1 fruit fly cellular context compared by ENCODE assay signal in genomic region chr3R:30325442-30326058, dm6.
TF ChIP-seq lines count a peak whose summit lies in the region.

No protein-coding gene starts in this region.

TF ChIP-seq in whole organism, embryonic, 481 proteins besides CTCF, POLR2A, EP300 and RAD21 (continued from another document and continues in another):
- no peak for TF ChIP-seq NC2α (GFP tag; optimal IDR thresholded peaks at IDR 0.05; lab: Kevin White, UChicago)
- TF ChIP-seq ind (GFP tag; optimal IDR thresholded peaks at IDR 0.05; lab: Kevin White, UChicago), result peak; percentile 34
- peak; percentile 36; the same call in 1 of the 2 replicates for TF ChIP-seq Ptx1 (GFP tag; IDR thresholded peaks at IDR 0.05; lab: Robert Waterston, UW)
- no peak for TF ChIP-seq CG17361 (GFP tag; IDR thresholded peaks at IDR 0.05; lab: Robert Waterston, UW)
- TF ChIP-seq bigmax (GFP tag; optimal IDR thresholded peaks at IDR 0.05; lab: Kevin White, UChicago), result no peak
- no peak for TF ChIP-seq Six4 (GFP tag; optimal IDR thresholded peaks at IDR 0.05; lab: Kevin White, UChicago)
- TF ChIP-seq CG42726 (GFP tag; IDR thresholded peaks at IDR 0.05; lab: Robert Waterston, UW; ENCODE audit: partially characterized antibody), result no peak
- no peak for TF ChIP-seq Nf-YB (GFP tag; optimal IDR thresholded peaks at IDR 0.05; lab: Kevin White, UChicago)
- peak; percentile 90 for TF ChIP-seq lab (GFP tag; optimal IDR thresholded peaks at IDR 0.05; lab: Kevin White, UChicago)
- no peak for TF ChIP-seq psq (GFP tag; optimal IDR thresholded peaks at IDR 0.05; lab: Kevin White, UChicago)
- no peak for TF ChIP-seq fd64A (GFP tag; optimal IDR thresholded peaks at IDR 0.05; lab: Kevin White, UChicago)
- no peak for TF ChIP-seq rib (GFP tag; IDR thresholded peaks at IDR 0.05; lab: Robert Waterston, UW)
- no peak for TF ChIP-seq trem (tag; optimal IDR thresholded peaks at IDR 0.05; lab: Kevin White, UChicago)
- no peak for TF ChIP-seq dmrt99B (tag; optimal IDR thresholded peaks at IDR 0.05; lab: Kevin White, UChicago)
- TF ChIP-seq sna (GFP tag; IDR thresholded peaks at IDR 0.05; lab: Robert Waterston, UW; ENCODE audit: partially characterized antibody), result no peak
- TF ChIP-seq CG8478 (optimal IDR thresholded peaks at IDR 0.05; lab: Kevin White, UChicago), result no peak
- no peak for TF ChIP-seq bowl (GFP tag; IDR thresholded peaks at IDR 0.05; lab: Robert Waterston, UW)
- peak; percentile 57 for TF ChIP-seq D19B (GFP tag; optimal IDR thresholded peaks at IDR 0.05; lab: Kevin White, UChicago)
- TF ChIP-seq trh (GFP tag; optimal IDR thresholded peaks at IDR 0.05; lab: Kevin White, UChicago), result no peak
- TF ChIP-seq prd (optimal IDR thresholded peaks at IDR 0.05; lab: Kevin White, UChicago), result no peak
- peak; percentile 27; the same call in 1 of the 3 replicates for TF ChIP-seq prd (GFP tag; IDR thresholded peaks at IDR 0.05; lab: Robert Waterston, UW)
- TF ChIP-seq onecut (GFP tag; IDR thresholded peaks at IDR 0.05; lab: Robert Waterston, UW), result no peak
- no peak for TF ChIP-seq CG30431 (GFP tag; optimal IDR thresholded peaks at IDR 0.05; lab: Kevin White, UChicago)
- no peak for TF ChIP-seq vnd (GFP tag; IDR thresholded peaks at IDR 0.05; lab: Robert Waterston, UW; ENCODE audit: partially characterized antibody)
- TF ChIP-seq sob (GFP tag; IDR thresholded peaks at IDR 0.05; lab: Robert Waterston, UW), result peak; percentile 66
- TF ChIP-seq Blimp-1 (GFP tag; optimal IDR thresholded peaks at IDR 0.05; lab: Kevin White, UChicago), result no peak
- TF ChIP-seq Deaf1 (tag; optimal IDR thresholded peaks at IDR 0.05; lab: Kevin White, UChicago), result no peak
- no peak for TF ChIP-seq cg (GFP tag; optimal IDR thresholded peaks at IDR 0.05; lab: Kevin White, UChicago)
- 0 out of 3 replicates have a peak, but pooled peaks have one; percentile 15 for TF ChIP-seq CG11456 (GFP tag; IDR thresholded peaks at IDR 0.05; lab: Robert Waterston, UW)
- TF ChIP-seq Kr (GFP tag; optimal IDR thresholded peaks at IDR 0.05; lab: Kevin White, UChicago), result no peak
- no peak for TF ChIP-seq CG17186 (GFP tag; optimal IDR thresholded peaks at IDR 0.05; lab: Kevin White, UChicago)
- peak; percentile 35; the same call in 1 of the 2 replicates for TF ChIP-seq MBD-R2 (GFP tag; IDR thresholded peaks at IDR 0.05; lab: Robert Waterston, UW)
- TF ChIP-seq CG3163 (GFP tag; optimal IDR thresholded peaks at IDR 0.05; lab: Kevin White, UChicago), result no peak
- no peak for TF ChIP-seq twi (tag; optimal IDR thresholded peaks at IDR 0.05; lab: Kevin White, UChicago)
- TF ChIP-seq pros (GFP tag; optimal IDR thresholded peaks at IDR 0.05; lab: Kevin White, UChicago), result no peak
- no peak for TF ChIP-seq CG8359 (GFP tag; optimal IDR thresholded peaks at IDR 0.05; lab: Kevin White, UChicago; ENCODE audit: borderline replicate concordance)
- peak; percentile 5 for TF ChIP-seq Hsf (GFP tag; optimal IDR thresholded peaks at IDR 0.05; lab: Kevin White, UChicago)
- no peak for TF ChIP-seq CG11695 (GFP tag; IDR thresholded peaks at IDR 0.05; lab: Robert Waterston, UW)
- no peak for TF ChIP-seq hb (GFP tag; IDR thresholded peaks at IDR 0.05; lab: Robert Waterston, UW; ENCODE audit: partially characterized antibody)
- TF ChIP-seq Jarid2 (GFP tag; optimal IDR thresholded peaks at IDR 0.05; lab: Kevin White, UChicago), result no peak
- peak; percentile 73 for TF ChIP-seq caup (GFP tag; optimal IDR thresholded peaks at IDR 0.05; lab: Kevin White, UChicago; ENCODE audit: severe bottlenecking)
- TF ChIP-seq CG6791 (GFP tag; IDR thresholded peaks at IDR 0.05; lab: Robert Waterston, UW; ENCODE audit: partially characterized antibody), result no peak
- peak; percentile 80 for TF ChIP-seq Med (GFP tag; lab: Kevin White, UChicago)
- peak; percentile 75 for TF ChIP-seq ftz-f1 (GFP tag; optimal IDR thresholded peaks at IDR 0.05; lab: Kevin White, UChicago)
- no peak; the same call in 2 of the 3 replicates for TF ChIP-seq gce (GFP tag; IDR thresholded peaks at IDR 0.05; lab: Robert Waterston, UW)
- no peak for TF ChIP-seq CG3838 (GFP tag; optimal IDR thresholded peaks at IDR 0.05; lab: Kevin White, UChicago)
- TF ChIP-seq Lhr (GFP tag; optimal IDR thresholded peaks at IDR 0.05; lab: Kevin White, UChicago), result no peak
- no peak for TF ChIP-seq CG1529 (GFP tag; optimal IDR thresholded peaks at IDR 0.05; lab: Kevin White, UChicago)
- TF ChIP-seq Usf (GFP tag; optimal IDR thresholded peaks at IDR 0.05; lab: Kevin White, UChicago), result no peak
- TF ChIP-seq Pdp1 (GFP tag; optimal IDR thresholded peaks at IDR 0.05; lab: Kevin White, UChicago), result no peak
- no peak for TF ChIP-seq sens-2 (GFP tag; IDR thresholded peaks at IDR 0.05; lab: Robert Waterston, UW)
- TF ChIP-seq grau (tag; optimal IDR thresholded peaks at IDR 0.05; lab: Kevin White, UChicago), result peak; percentile 38
- TF ChIP-seq CG10543 (GFP tag; optimal IDR thresholded peaks at IDR 0.05; lab: Kevin White, UChicago), result peak; percentile 63
- TF ChIP-seq Rx (GFP tag; IDR thresholded peaks at IDR 0.05; lab: Robert Waterston, UW), result 0 out of 2 replicates have a peak, but pooled peaks have one; percentile 12
- no peak for TF ChIP-seq CG14667 (GFP tag; IDR thresholded peaks at IDR 0.05; lab: Robert Waterston, UW)
- no peak for TF ChIP-seq NC2β (GFP tag; optimal IDR thresholded peaks at IDR 0.05; lab: Kevin White, UChicago)
- TF ChIP-seq CG1603 (tag; optimal IDR thresholded peaks at IDR 0.05; lab: Kevin White, UChicago), result no peak
- TF ChIP-seq Hr51 (GFP tag; optimal IDR thresholded peaks at IDR 0.05; lab: Kevin White, UChicago), result no peak
- peak; percentile 5 for TF ChIP-seq CG18619 (GFP tag; optimal IDR thresholded peaks at IDR 0.05; lab: Kevin White, UChicago)
- TF ChIP-seq CG11504 (tag; optimal IDR thresholded peaks at IDR 0.05; lab: Kevin White, UChicago), result peak; percentile 28
- TF ChIP-seq ara (GFP tag; IDR thresholded peaks at IDR 0.05; lab: Robert Waterston, UW), result no peak
- TF ChIP-seq Ssrp (tag; optimal IDR thresholded peaks at IDR 0.05; lab: Kevin White, UChicago), result no peak
- no peak for TF ChIP-seq slp2 (GFP tag; optimal IDR thresholded peaks at IDR 0.05; lab: Kevin White, UChicago)
- no peak for TF ChIP-seq Asciz (GFP tag; optimal IDR thresholded peaks at IDR 0.05; lab: Kevin White, UChicago)
- peak; percentile 21; the same call in 1 of the 3 replicates for TF ChIP-seq zfh1 (GFP tag; IDR thresholded peaks at IDR 0.05; lab: Robert Waterston, UW)
- no peak for TF ChIP-seq emc (GFP tag; optimal IDR thresholded peaks at IDR 0.05; lab: Kevin White, UChicago)
- TF ChIP-seq gfzf (GFP tag; optimal IDR thresholded peaks at IDR 0.05; lab: Kevin White, UChicago), result no peak
- no peak for TF ChIP-seq CG18764 (GFP tag; optimal IDR thresholded peaks at IDR 0.05; lab: Kevin White, UChicago)
- TF ChIP-seq bbx (GFP tag; IDR thresholded peaks at IDR 0.05; lab: Robert Waterston, UW; ENCODE audit: partially characterized antibody), result no peak
- no peak for TF ChIP-seq CG30020 (tag; optimal IDR thresholded peaks at IDR 0.05; lab: Kevin White, UChicago)
- no peak for TF ChIP-seq nom (GFP tag; optimal IDR thresholded peaks at IDR 0.05; lab: Kevin White, UChicago)
- no peak for TF ChIP-seq Optix (GFP tag; IDR thresholded peaks at IDR 0.05; lab: Robert Waterston, UW)
- no peak for TF ChIP-seq ems (GFP tag; optimal IDR thresholded peaks at IDR 0.05; lab: Kevin White, UChicago)
- TF ChIP-seq Oaz (GFP tag; IDR thresholded peaks at IDR 0.05; lab: Robert Waterston, UW), result no peak
- TF ChIP-seq sim (GFP tag; IDR thresholded peaks at IDR 0.05; lab: Robert Waterston, UW), result no peak
- no peak for TF ChIP-seq ATbp (GFP tag; optimal IDR thresholded peaks at IDR 0.05; lab: Kevin White, UChicago)
- TF ChIP-seq CG10147 (GFP tag; optimal IDR thresholded peaks at IDR 0.05; lab: Kevin White, UChicago), result peak; percentile 47
- no peak for TF ChIP-seq pum (GFP tag; optimal IDR thresholded peaks at IDR 0.05; lab: Kevin White, UChicago)
- peak; percentile 41 for TF ChIP-seq CG34376 (GFP tag; optimal IDR thresholded peaks at IDR 0.05; lab: Kevin White, UChicago)
- no peak for TF ChIP-seq CG4424 (GFP tag; optimal IDR thresholded peaks at IDR 0.05; lab: Kevin White, UChicago)
- no peak for TF ChIP-seq Lim3 (GFP tag; IDR thresholded peaks at IDR 0.05; lab: Robert Waterston, UW)
- no peak for TF ChIP-seq CG16813 (GFP tag; IDR thresholded peaks at IDR 0.05; lab: Robert Waterston, UW; ENCODE audit: partially characterized antibody)
- no peak for TF ChIP-seq CG34422 (GFP tag; IDR thresholded peaks at IDR 0.05; lab: Robert Waterston, UW)
- no peak for TF ChIP-seq CG10431 (GFP tag; optimal IDR thresholded peaks at IDR 0.05; lab: Kevin White, UChicago)
- no peak for TF ChIP-seq HLH4C (GFP tag; IDR thresholded peaks at IDR 0.05; lab: Robert Waterston, UW; ENCODE audit: partially characterized antibody)
- no peak for TF ChIP-seq CG31388 (GFP tag; optimal IDR thresholded peaks at IDR 0.05; lab: Kevin White, UChicago)
- peak; percentile 80 for TF ChIP-seq Dbx (GFP tag; IDR thresholded peaks at IDR 0.05; lab: Robert Waterston, UW)
- no peak for TF ChIP-seq CG8924 (tag; optimal IDR thresholded peaks at IDR 0.05; lab: Kevin White, UChicago)
- no peak for TF ChIP-seq mam (GFP tag; optimal IDR thresholded peaks at IDR 0.05; lab: Kevin White, UChicago)
- no peak for TF ChIP-seq CG4328 (GFP tag; optimal IDR thresholded peaks at IDR 0.05; lab: Kevin White, UChicago)
- no peak for TF ChIP-seq amos (GFP tag; IDR thresholded peaks at IDR 0.05; lab: Robert Waterston, UW; ENCODE audit: partially characterized antibody)
- TF ChIP-seq eyg (GFP tag; optimal IDR thresholded peaks at IDR 0.05; lab: Kevin White, UChicago), result no peak
- TF ChIP-seq CG8765 (GFP tag; IDR thresholded peaks at IDR 0.05; lab: Robert Waterston, UW), result no peak
- TF ChIP-seq CG15269 (tag; optimal IDR thresholded peaks at IDR 0.05; lab: Kevin White, UChicago), result peak; percentile 13
- no peak for TF ChIP-seq Mad (GFP tag; optimal IDR thresholded peaks at IDR 0.05; lab: Kevin White, UChicago)
- TF ChIP-seq sima (GFP tag; optimal IDR thresholded peaks at IDR 0.05; lab: Kevin White, UChicago), result no peak
- no peak; the same call in 1 of the 2 replicates for TF ChIP-seq CG4404 (GFP tag; IDR thresholded peaks at IDR 0.05; lab: Robert Waterston, UW)
- no peak for TF ChIP-seq exex (tag; optimal IDR thresholded peaks at IDR 0.05; lab: Kevin White, UChicago)
- peak; percentile 45 for TF ChIP-seq pho (GFP tag; optimal IDR thresholded peaks at IDR 0.05; lab: Kevin White, UChicago)
- no peak for TF ChIP-seq E2f2 (GFP tag; IDR thresholded peaks at IDR 0.05; lab: Robert Waterston, UW)
- no peak; the same call in 2 of the 3 replicates for TF ChIP-seq CG14050 (GFP tag; IDR thresholded peaks at IDR 0.05; lab: Robert Waterston, UW)
- TF ChIP-seq CG12299 (tag; optimal IDR thresholded peaks at IDR 0.05; lab: Kevin White, UChicago), result no peak
- no peak for TF ChIP-seq unc-4 (GFP tag; IDR thresholded peaks at IDR 0.05; lab: Robert Waterston, UW; ENCODE audit: partially characterized antibody)
- TF ChIP-seq Xrp1 (GFP tag; IDR thresholded peaks at IDR 0.05; lab: Robert Waterston, UW), result no peak
- peak; percentile 78 for TF ChIP-seq Hmr (GFP tag; optimal IDR thresholded peaks at IDR 0.05; lab: Kevin White, UChicago)
- no peak for TF ChIP-seq tll (GFP tag; optimal IDR thresholded peaks at IDR 0.05; lab: Kevin White, UChicago)
- no peak for TF ChIP-seq CG8089 (GFP tag; optimal IDR thresholded peaks at IDR 0.05; lab: Kevin White, UChicago)
- TF ChIP-seq gsb-n (tag; optimal IDR thresholded peaks at IDR 0.05; lab: Kevin White, UChicago), result no peak
- TF ChIP-seq CG3995 (GFP tag; optimal IDR thresholded peaks at IDR 0.05; lab: Kevin White, UChicago), result no peak
- no peak for TF ChIP-seq jigr1 (GFP tag; IDR thresholded peaks at IDR 0.05; lab: Robert Waterston, UW)
- no peak for TF ChIP-seq CG11696 (GFP tag; IDR thresholded peaks at IDR 0.05; lab: Robert Waterston, UW)
- TF ChIP-seq pita (GFP tag; optimal IDR thresholded peaks at IDR 0.05; lab: Kevin White, UChicago), result no peak
- TF ChIP-seq ttk (GFP tag; IDR thresholded peaks at IDR 0.05; lab: Robert Waterston, UW), result no peak
- no peak for TF ChIP-seq CG14710 (tag; optimal IDR thresholded peaks at IDR 0.05; lab: Kevin White, UChicago)
- 0 out of 2 replicates have a peak, but pooled peaks have one; percentile 5 for TF ChIP-seq wdn (GFP tag; IDR thresholded peaks at IDR 0.05; lab: Robert Waterston, UW)
- TF ChIP-seq CG2889 (GFP tag; IDR thresholded peaks at IDR 0.05; lab: Robert Waterston, UW), result no peak
- TF ChIP-seq hkb (optimal IDR thresholded peaks at IDR 0.05; lab: Kevin White, UChicago), result no peak
- no peak for TF ChIP-seq hkb (GFP tag; IDR thresholded peaks at IDR 0.05; lab: Robert Waterston, UW)
- TF ChIP-seq lola (GFP tag; optimal IDR thresholded peaks at IDR 0.05; lab: Kevin White, UChicago), result no peak
- TF ChIP-seq HHEX (GFP tag; optimal IDR thresholded peaks at IDR 0.05; lab: Kevin White, UChicago), result peak; percentile 42
- TF ChIP-seq luna (GFP tag; optimal IDR thresholded peaks at IDR 0.05; lab: Kevin White, UChicago), result no peak
- no peak for TF ChIP-seq lov (optimal IDR thresholded peaks at IDR 0.05; lab: Kevin White, UChicago)
- TF ChIP-seq lov (GFP tag; IDR thresholded peaks at IDR 0.05; lab: Robert Waterston, UW), result no peak
- no peak for TF ChIP-seq CG15479 (GFP tag; optimal IDR thresholded peaks at IDR 0.05; lab: Kevin White, UChicago)
- no peak for TF ChIP-seq CG13424 (tag; optimal IDR thresholded peaks at IDR 0.05; lab: Kevin White, UChicago)
- TF ChIP-seq hbn (GFP tag; IDR thresholded peaks at IDR 0.05; lab: Robert Waterston, UW; ENCODE audit: partially characterized antibody), result no peak
- TF ChIP-seq Mrtf (GFP tag; IDR thresholded peaks at IDR 0.05; lab: Robert Waterston, UW), result peak; percentile 32; the same call in 1 of the 3 replicates
- TF ChIP-seq C15 (GFP tag; IDR thresholded peaks at IDR 0.05; lab: Robert Waterston, UW), result 0 out of 3 replicates have a peak, but pooled peaks have one; percentile 38
- no peak for TF ChIP-seq CG14965 (GFP tag; optimal IDR thresholded peaks at IDR 0.05; lab: Kevin White, UChicago; ENCODE audit: borderline replicate concordance)
- no peak for TF ChIP-seq CG4707 (GFP tag; optimal IDR thresholded peaks at IDR 0.05; lab: Kevin White, UChicago)
- TF ChIP-seq CG12659 (GFP tag; optimal IDR thresholded peaks at IDR 0.05; lab: Kevin White, UChicago), result no peak
- no peak for TF ChIP-seq zen2 (GFP tag; IDR thresholded peaks at IDR 0.05; lab: Robert Waterston, UW; ENCODE audit: partially characterized antibody)
- peak; percentile 27; the same call in 1 of the 2 replicates for TF ChIP-seq Poxn (GFP tag; IDR thresholded peaks at IDR 0.05; lab: Robert Waterston, UW)
- no peak for TF ChIP-seq ac (GFP tag; optimal IDR thresholded peaks at IDR 0.05; lab: Kevin White, UChicago)
- no peak for TF ChIP-seq Stat92E (GFP tag; optimal IDR thresholded peaks at IDR 0.05; lab: Kevin White, UChicago)
